Worm (Caenorhabditis elegans): Measurements from ENCODE around the gene C02B10.6.

DNA sequence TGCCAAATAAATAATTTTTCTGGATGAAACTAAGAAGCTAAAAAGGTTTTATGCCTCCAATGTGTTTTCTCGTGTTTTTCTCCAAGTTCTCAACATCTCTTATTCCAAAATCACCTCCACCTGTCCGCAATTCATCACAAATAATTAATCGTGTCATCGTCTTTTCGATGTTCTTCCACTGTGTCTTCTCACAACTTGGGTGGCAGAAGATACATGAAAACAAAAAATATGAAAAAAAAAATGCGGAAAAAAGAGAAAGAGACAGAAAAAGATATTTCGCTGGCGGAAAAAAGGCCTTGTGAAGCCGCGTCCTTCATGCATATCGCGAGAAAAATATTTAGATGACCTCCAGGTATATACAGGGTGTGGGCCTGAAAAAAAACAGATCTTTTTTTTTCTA is 3.1 kb downstream of the C02B10.6 start:
- TF ChIP-seq pha-4 (tag; optimal IDR thresholded peaks at IDR 0.05) (no peak), zip-5 (tag; optimal IDR thresholded peaks at IDR 0.05) (no peak), dmd-4 (tag; optimal IDR thresholded peaks at IDR 0.05; ENCODE audit: borderline replicate concordance) (no peak), F13H6.1 (tag; optimal IDR thresholded peaks at IDR 0.05) (no peak), pros-1 (tag; optimal IDR thresholded peaks at IDR 0.05) (no peak), sox-2 (GFP tag; IDR thresholded peaks at IDR 0.05) (no peak), fkh-6 (tag; optimal IDR thresholded peaks at IDR 0.05) (no peak), K09A11.1 (tag; optimal IDR thresholded peaks at IDR 0.05; ENCODE audit: insufficient read depth) (no peak), nfya-1 (tag; optimal IDR thresholded peaks at IDR 0.05) (no peak), ttx-3 (tag; optimal IDR thresholded peaks at IDR 0.05) (no peak), ahr-1 (tag; optimal IDR thresholded peaks at IDR 0.05) (no peak), sox-4 (tag; optimal IDR thresholded peaks at IDR 0.05) (no peak)

All from whole organism, late embryonic.